Fruit fly (Drosophila melanogaster) whole organism, wandering third instar larva: ENCODE results near the gene CG17549.
A peak's percentile ranks its signal among the peaks of the same experiment; 100 is the strongest.

Experiments
- Abd-B ChIP-seq: fragments of >200 bp; optimal IDR thresholded peaks from 2 replicates; lab custom pipeline; 2017; ENCODE audit warnings: missing biosample characterization, missing genetic modification characterization
- CG32264 ChIP-seq: fragments of 200-800 bp; sonication (Bioruptor generic); optimal IDR thresholded peaks from 2 replicates; lab custom pipeline; 2016; ENCODE audit warnings: missing biosample characterization, missing genetic modification characterization
- CG9705 ChIP-seq: fragments of 200-800 bp; sonication (Bioruptor generic); optimal IDR thresholded peaks from 2 replicates; lab custom pipeline; 2018; ENCODE audit warnings: missing biosample characterization, mild to moderate bottlenecking, missing genetic modification characterization
- CrebA ChIP-seq: fragments of 200-800 bp; sonication (Bioruptor generic); optimal IDR thresholded peaks from 2 replicates; lab custom pipeline; 2016; ENCODE audit warnings: missing biosample characterization, mild to moderate bottlenecking, missing genetic modification characterization, borderline replicate concordance
- Dfd ChIP-seq: fragments of >200 bp; optimal IDR thresholded peaks from 2 replicates; lab custom pipeline; 2017; ENCODE audit warnings: missing biosample characterization, missing genetic modification characterization
- Hnf4 ChIP-seq: fragments of 200-800 bp; sonication (Bioruptor generic); optimal IDR thresholded peaks from 2 replicates; lab custom pipeline; 2016; ENCODE audit warnings: missing biosample characterization, mild to moderate bottlenecking, missing genetic modification characterization
- Hr78 ChIP-seq: fragments of >200 bp; optimal IDR thresholded peaks from 2 replicates; lab custom pipeline; 2017; ENCODE audit warnings: missing biosample characterization, missing genetic modification characterization
- Hr83 ChIP-seq: fragments of 200-300 bp; sonication (Bioruptor generic); optimal IDR thresholded peaks from 2 replicates; lab custom pipeline; 2016; ENCODE audit warnings: missing biosample characterization, mild to moderate bottlenecking, missing genetic modification characterization, moderate library complexity; ENCODE audit not compliant: poor library complexity, severe bottlenecking
- Jra ChIP-seq: sonication (Bioruptor generic); optimal IDR thresholded peaks from 2 replicates; lab custom pipeline; 2016; ENCODE audit warnings: missing biosample characterization, missing genetic modification characterization
- Mio ChIP-seq: sonication (Bioruptor generic); optimal IDR thresholded peaks from 2 replicates; lab custom pipeline; 2016; ENCODE audit warnings: missing biosample characterization, missing genetic modification characterization
- Myc ChIP-seq: fragments of >200 bp; optimal IDR thresholded peaks from 2 replicates; lab custom pipeline; 2017
- N ChIP-seq: fragments of >200 bp; optimal IDR thresholded peaks from 2 replicates; lab custom pipeline; 2018; ENCODE audit warnings: missing biosample characterization, missing external identifiers, missing genetic modification characterization
- OdsH ChIP-seq: fragments of 200-800 bp; sonication (Bioruptor generic); optimal IDR thresholded peaks from 2 replicates; lab custom pipeline; 2016; ENCODE audit warnings: missing biosample characterization, mild to moderate bottlenecking, missing genetic modification characterization
- Rel ChIP-seq, 2 experiments: fragments of 200-800 bp; sonication (Bioruptor generic) in 1 of 2; optimal IDR thresholded peaks; 2 replicates in 1 of 2; 3 replicates in 1 of 2; lab custom pipeline; 2016 to 2019; ENCODE audit warnings: mild to moderate bottlenecking in 2 of 2, missing biosample characterization in 2 of 2, missing genetic modification characterization in 2 of 2, moderate library complexity in 1 of 2
- Sp1 ChIP-seq: fragments of 200-800 bp; sonication (Bioruptor generic); optimal IDR thresholded peaks from 3 replicates; lab custom pipeline; 2019; ENCODE audit warnings: missing biosample characterization, mild to moderate bottlenecking, missing genetic modification characterization, moderate library complexity
- Vsx2 ChIP-seq: fragments of 200-300, 225-300 bp; sonication (Bioruptor generic); optimal IDR thresholded peaks from 2 replicates; lab custom pipeline; 2018; ENCODE audit warnings: missing biosample characterization, missing genetic modification characterization; ENCODE audit not compliant: partially characterized antibody
- brk ChIP-seq: fragments of 200-800 bp; sonication (Bioruptor generic); optimal IDR thresholded peaks from 2 replicates; lab custom pipeline; 2016; ENCODE audit warnings: missing biosample characterization, mild to moderate bottlenecking, missing genetic modification characterization
- dmrt93B ChIP-seq: fragments of 200-800 bp; sonication (Bioruptor generic); optimal IDR thresholded peaks from 2 replicates; lab custom pipeline; 2018; ENCODE audit warnings: missing biosample characterization, mild to moderate bottlenecking, missing genetic modification characterization
- dsf ChIP-seq: sonication (Bioruptor generic); optimal IDR thresholded peaks from 2 replicates; lab custom pipeline; 2016; ENCODE audit warnings: missing biosample characterization, missing genetic modification characterization, borderline replicate concordance
- ey ChIP-seq: fragments of 200-800 bp; sonication (Bioruptor generic); optimal IDR thresholded peaks from 2 replicates; lab custom pipeline; 2016; ENCODE audit warnings: missing biosample characterization, missing genetic modification characterization
- fru ChIP-seq: fragments of 200-800 bp; sonication (Bioruptor generic); optimal IDR thresholded peaks from 3 replicates; lab custom pipeline; 2016; ENCODE audit warnings: missing biosample characterization, mild to moderate bottlenecking, missing genetic modification characterization
- jim ChIP-seq: fragments of 175-275, 200-325 bp; sonication (Bioruptor generic); optimal IDR thresholded peaks from 2 replicates; lab custom pipeline; 2016; ENCODE audit warnings: missing biosample characterization, mild to moderate bottlenecking, missing genetic modification characterization
- pan ChIP-seq: fragments of >200 bp; optimal IDR thresholded peaks from 2 replicates; lab custom pipeline; 2017
- rgr ChIP-seq: fragments of 200-800 bp; sonication (Bioruptor generic); optimal IDR thresholded peaks from 3 replicates; lab custom pipeline; 2016; ENCODE audit warnings: missing biosample characterization, mild to moderate bottlenecking, missing genetic modification characterization
- sv ChIP-seq: fragments of 200-800 bp; sonication (Bioruptor generic); optimal IDR thresholded peaks from 3 replicates; lab custom pipeline; 2016; ENCODE audit warnings: missing biosample characterization, missing genetic modification characterization
- tai ChIP-seq: sonication (Bioruptor generic); optimal IDR thresholded peaks from 2 replicates; lab custom pipeline; 2016; ENCODE audit warnings: missing biosample characterization, missing genetic modification characterization
- usp ChIP-seq: fragments of >200 bp; optimal IDR thresholded peaks from 2 replicates; lab custom pipeline; 2017; ENCODE audit warnings: missing biosample characterization, missing genetic modification characterization
- woc ChIP-seq: sonication (Bioruptor generic); optimal IDR thresholded peaks from 2 replicates; lab custom pipeline; 2016; ENCODE audit warnings: missing biosample characterization, mild to moderate bottlenecking, missing genetic modification characterization

Gene CG17549

DNA sequence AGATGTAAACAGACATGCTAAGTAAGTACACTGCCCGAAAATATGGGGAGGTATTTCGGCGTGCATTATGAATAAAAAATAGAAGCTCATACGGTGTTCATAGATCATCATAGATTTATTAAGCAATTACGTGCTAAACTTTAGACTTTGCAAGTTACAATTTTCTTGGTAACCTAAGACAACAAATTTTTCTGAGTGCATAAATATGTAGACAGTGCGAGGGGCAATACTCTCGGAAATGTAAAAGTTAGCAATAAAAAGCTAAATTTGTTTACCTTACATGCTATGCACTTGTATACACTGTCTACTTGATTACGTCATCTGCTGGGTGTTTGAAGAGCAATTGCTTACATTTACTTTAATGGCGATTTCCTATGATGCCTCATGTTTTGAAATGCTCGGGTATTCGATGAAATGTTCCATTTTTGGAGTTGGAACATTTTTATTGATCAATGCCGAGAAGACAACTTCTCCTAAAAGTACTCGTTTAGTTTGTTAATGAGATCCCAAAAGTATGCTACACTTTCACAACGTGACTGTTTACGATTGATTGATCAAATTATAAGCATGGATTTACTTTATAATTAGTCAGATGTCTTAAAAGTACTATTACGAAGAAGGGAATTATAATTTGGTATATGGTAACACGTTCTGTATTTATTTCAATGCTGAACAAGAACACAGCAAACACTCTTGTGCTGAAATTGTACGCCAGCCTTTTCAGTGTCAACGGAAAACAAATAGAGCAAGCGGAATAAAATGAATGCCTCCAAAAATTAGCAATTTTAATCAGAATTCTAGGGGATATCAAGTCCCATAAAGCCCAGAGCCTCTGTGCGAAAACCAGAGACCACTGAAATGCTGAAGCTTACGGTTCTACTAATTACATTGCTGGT, 27.0 kb upstream of the CG17549 start, which contains the start of gene Lectin-galC1 (continued):
- TF ChIP-seq fru (GFP tag; lab: Kevin White, UChicago) (peak; percentile 11), ey (GFP tag; lab: Kevin White, UChicago) (peak; percentile 5), dmrt93B (GFP tag; lab: Kevin White, UChicago) (no peak), Jra (GFP tag; lab: Kevin White, UChicago) (no peak), rgr (GFP tag; lab: Kevin White, UChicago) (no peak), CG32264 (no peak), Myc (lab: Kevin White, UChicago) (peak; percentile 75), Mio (GFP tag; lab: Kevin White, UChicago) (no peak), Vsx2 (GFP tag; lab: Kevin White, UChicago) (peak; percentile 10), Sp1 (no peak)
- TF ChIP-seq, all 38 proteins: peak for 8

DNA sequence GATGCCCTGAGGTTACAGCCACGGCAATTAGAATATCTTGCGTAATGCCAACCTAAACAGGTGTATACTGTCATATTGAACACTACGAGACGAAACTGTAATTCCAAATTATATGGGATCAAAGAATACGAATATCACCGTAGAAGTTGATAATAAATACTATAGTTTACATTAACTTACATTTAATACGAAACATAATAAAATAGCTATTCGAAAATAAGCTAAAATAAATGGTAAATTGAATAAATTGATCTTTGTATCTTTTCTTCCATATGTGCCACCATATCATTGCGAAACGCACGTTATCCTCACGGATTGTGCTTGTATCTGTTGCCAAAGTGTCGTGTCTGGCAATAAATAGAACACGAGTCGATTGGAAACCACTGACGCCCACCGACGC, 26.0 kb upstream of the CG17549 start:
- TF ChIP-seq N (GFP tag; lab: Kevin White, UChicago): no peak
- no peak for TF ChIP-seq Hnf4 (GFP tag; lab: Kevin White, UChicago)
- no peak for TF ChIP-seq Sp1
- no peak for TF ChIP-seq brk (GFP tag; lab: Kevin White, UChicago)
- TF ChIP-seq Jra (GFP tag; lab: Kevin White, UChicago): no peak
- TF ChIP-seq pan (lab: Kevin White, UChicago): no peak
- no peak for TF ChIP-seq dsf
- no peak for TF ChIP-seq Rel (GFP tag; optimal IDR thresholded peaks at IDR 0.05; lab: Kevin White, UChicago)
- TF ChIP-seq Rel (tag; optimal IDR thresholded peaks at IDR 0.05; lab: Kevin White, UChicago): no peak
- TF ChIP-seq sv (GFP tag; lab: Kevin White, UChicago): no peak
- no peak for TF ChIP-seq Abd-B (GFP tag; lab: Kevin White, UChicago)
- no peak for TF ChIP-seq CrebA (GFP tag; lab: Kevin White, UChicago)
- no peak for TF ChIP-seq woc
- TF ChIP-seq CG32264: no peak
- TF ChIP-seq Mio (GFP tag; lab: Kevin White, UChicago): no peak
- TF ChIP-seq Hr78: no peak

DNA sequence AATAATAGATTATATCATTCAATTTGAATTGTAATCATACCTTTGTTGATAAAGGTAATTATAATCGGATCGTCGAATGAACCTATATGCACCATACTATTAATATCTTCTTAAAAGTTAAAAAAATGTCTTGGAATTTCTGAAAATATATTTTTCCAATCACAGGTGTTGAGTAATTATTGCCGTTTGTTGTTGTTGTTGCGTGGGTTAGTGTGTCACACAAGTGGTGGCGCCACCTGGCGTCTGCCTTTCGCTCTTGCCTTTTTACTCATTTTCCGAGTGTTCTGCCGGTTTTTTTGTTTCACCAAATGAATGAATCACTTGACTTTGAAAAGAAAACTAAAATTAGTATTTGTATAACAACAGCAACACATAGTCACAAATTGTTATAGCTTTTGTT, 25.3 kb upstream of the CG17549 start:
- no peak for TF ChIP-seq dmrt93B (GFP tag; lab: Kevin White, UChicago)
- no peak for TF ChIP-seq Vsx2 (GFP tag; lab: Kevin White, UChicago)
- no peak for TF ChIP-seq CG32264
- TF ChIP-seq Hr78: no peak
- TF ChIP-seq dsf: no peak
- no peak for TF ChIP-seq CrebA (GFP tag; lab: Kevin White, UChicago)
- no peak for TF ChIP-seq Hnf4 (GFP tag; lab: Kevin White, UChicago)
- TF ChIP-seq Myc (lab: Kevin White, UChicago): no peak
- TF ChIP-seq Mio (GFP tag; lab: Kevin White, UChicago): no peak
- no peak for TF ChIP-seq fru (GFP tag; lab: Kevin White, UChicago)
- TF ChIP-seq Rel (GFP tag; optimal IDR thresholded peaks at IDR 0.05; lab: Kevin White, UChicago): no peak
- TF ChIP-seq Rel (tag; optimal IDR thresholded peaks at IDR 0.05; lab: Kevin White, UChicago): no peak
- TF ChIP-seq N (GFP tag; lab: Kevin White, UChicago): no peak
- TF ChIP-seq rgr (GFP tag; lab: Kevin White, UChicago): no peak
- TF ChIP-seq usp (GFP tag; lab: Kevin White, UChicago): no peak
- TF ChIP-seq jim: no peak
- TF ChIP-seq tai (GFP tag; lab: Kevin White, UChicago): no peak
- TF ChIP-seq brk (GFP tag; lab: Kevin White, UChicago): no peak

DNA sequence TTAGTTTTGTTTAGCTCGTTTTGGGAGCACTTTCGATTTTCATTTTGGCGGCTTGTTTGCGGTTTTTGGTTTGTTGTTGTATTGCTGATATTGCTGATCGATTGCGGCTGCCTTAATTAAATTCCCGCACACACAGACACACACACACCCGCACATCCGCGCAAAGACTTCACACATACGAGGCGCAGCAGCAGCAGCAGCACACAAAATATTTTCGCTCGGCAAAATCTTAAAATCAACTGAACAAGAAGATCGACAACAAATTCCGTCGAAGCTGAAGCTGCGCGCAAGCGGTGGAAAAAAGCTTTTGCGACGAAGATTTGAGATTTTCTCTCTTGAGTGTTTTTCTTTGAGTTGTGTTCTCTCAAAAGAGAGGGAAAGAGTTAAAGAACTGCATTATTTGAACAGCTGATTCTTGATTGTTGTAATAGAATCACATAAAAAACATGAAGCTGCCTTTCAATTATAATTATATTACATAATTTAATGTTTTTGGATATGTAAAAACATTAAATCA, 24.4 kb upstream of the CG17549 start:
- no peak for TF ChIP-seq CG9705 (GFP tag; lab: Kevin White, UChicago)
- TF ChIP-seq OdsH: no peak
- no peak for TF ChIP-seq Hr83 (GFP tag; lab: Kevin White, UChicago)
- peak; percentile 76 for TF ChIP-seq Dfd (GFP tag; lab: Kevin White, UChicago)
- TF ChIP-seq Hnf4 (GFP tag; lab: Kevin White, UChicago): no peak
